Worm (Caenorhabditis elegans) whole organism, early embryonic: ENCODE measurements around the gene txdc-17.

Source experiments
- B0310.2 ChIP-seq: sonication (generic microtip); optimal IDR thresholded peaks from 2 replicates; lab custom pipeline; 2016; ENCODE audit warnings: mild to moderate bottlenecking, missing genetic modification characterization, missing compliant biosample characterization
- F13C5.2 ChIP-seq: sonication (generic microtip); optimal IDR thresholded peaks from 2 replicates; lab custom pipeline; 2017; ENCODE audit warnings: mild to moderate bottlenecking, missing genetic modification characterization, inconsistent platforms, missing compliant biosample characterization
- aly-1 ChIP-seq: sonication (generic microtip); optimal IDR thresholded peaks from 2 replicates; lab custom pipeline; 2016; ENCODE audit warnings: missing genetic modification characterization, missing compliant biosample characterization
- ama-1 ChIP-seq: fragments of 150-350 bp; optimal IDR thresholded peaks from 2 replicates; lab custom pipeline; 2014
- ceh-13 ChIP-seq: fragments of 200-800 bp; sonication (Bioruptor generic); optimal IDR thresholded peaks from 2 replicates; lab custom pipeline; 2018; ENCODE audit warnings: mild to moderate bottlenecking, missing genetic modification characterization, missing compliant biosample characterization
- ceh-36 ChIP-seq: sonication (generic microtip); optimal IDR thresholded peaks from 2 replicates; lab custom pipeline; 2016; ENCODE audit warnings: missing genetic modification characterization, inconsistent platforms, missing compliant biosample characterization
- ets-7 ChIP-seq: sonication (generic microtip); optimal IDR thresholded peaks from 2 replicates; lab custom pipeline; 2016; ENCODE audit warnings: missing genotype, missing genetic modification characterization, missing compliant biosample characterization
- flt-1 ChIP-seq: fragments of 200-800 bp; sonication (Bioruptor generic); IDR thresholded peaks from 2 replicates; pipeline ENCODE4 v1.3.6; 2022; ENCODE audit warnings: missing genetic modification characterization, missing compliant biosample characterization
- hmbx-1 ChIP-seq: sonication (generic microtip); optimal IDR thresholded peaks from 2 replicates; lab custom pipeline; 2016; ENCODE audit warnings: mild to moderate bottlenecking, missing genetic modification characterization, missing compliant biosample characterization
- hmg-4 ChIP-seq: fragments of 200-800 bp; sonication (Bioruptor generic); optimal IDR thresholded peaks from 2 replicates; lab custom pipeline; 2018; ENCODE audit warnings: mild to moderate bottlenecking, missing genetic modification characterization, missing compliant biosample characterization
- hnd-1 ChIP-seq: sonication (generic microtip); optimal IDR thresholded peaks from 2 replicates; lab custom pipeline; 2016; ENCODE audit warnings: missing genetic modification characterization, missing compliant biosample characterization
- pes-1 ChIP-seq: fragments of 200-800 bp; sonication (Bioruptor generic); IDR thresholded peaks from 2 replicates; pipeline ENCODE4 v1.3.6; 2022; ENCODE audit warnings: missing genetic modification reagents, missing genetic modification characterization, missing compliant biosample characterization
- scrt-1 ChIP-seq: fragments of 200-800 bp; sonication (Bioruptor generic); IDR thresholded peaks from 2 replicates; pipeline ENCODE4 v1.3.6; 2022; ENCODE audit warnings: missing genetic modification characterization, missing compliant biosample characterization
- sea-1 ChIP-seq: fragments of 200-800 bp; sonication (Bioruptor generic); conservative IDR thresholded peaks from 2 replicates; pipeline ENCODE4 v1.3.6; 2022; ENCODE audit warnings: missing genetic modification characterization, missing compliant biosample characterization
- tbx-11 ChIP-seq: fragments of 200-800 bp; sonication (Bioruptor generic); IDR thresholded peaks from 2 replicates; pipeline ENCODE4 v1.3.6; 2022; ENCODE audit warnings: missing genetic modification characterization, missing compliant biosample characterization
- tbx-37 ChIP-seq: fragments of 200-800 bp; sonication (Bioruptor generic); conservative IDR thresholded peaks from 2 replicates; pipeline ENCODE4 v1.3.6; 2022; ENCODE audit warnings: missing genetic modification reagents, missing genetic modification characterization, missing compliant biosample characterization
- tra-4 ChIP-seq: sonication (generic microtip); optimal IDR thresholded peaks from 2 replicates; lab custom pipeline; 2017; ENCODE audit warnings: missing genetic modification characterization, missing compliant biosample characterization

The txdc-17 gene

ce11 chrIII:2855929-2856328 is 21.5 kb downstream of the txdc-17 start, which contains the start of gene F56F11.4:
Gene F56F11.4, plus strand, starts transcription at chrIII:2856229.
- TF ChIP-seq tra-4 (tag; lab: Kevin White, UChicago) (no peak), pes-1 (GFP tag; lab: Robert Waterston, UW) (no peak), ceh-36 (tag; lab: Kevin White, UChicago) (no peak), B0310.2 (no peak), F13C5.2 (tag; lab: Kevin White, UChicago) (no peak), hmbx-1 (tag; lab: Kevin White, UChicago) (no peak), tbx-37 (GFP tag; lab: Robert Waterston, UW) (no peak), hnd-1 (tag; lab: Kevin White, UChicago) (no peak), aly-1 (tag; lab: Kevin White, UChicago) (no peak), ets-7 (tag; lab: Kevin White, UChicago) (no peak), flt-1 (no peak), scrt-1 (GFP tag; lab: Robert Waterston, UW) (no peak), ama-1 (no peak), tbx-11 (GFP tag; lab: Robert Waterston, UW) (no peak), hmg-4 (no peak), ceh-13 (GFP tag; lab: Kevin White, UChicago) (no peak), sea-1 (GFP tag; lab: Robert Waterston, UW) (no peak)

ce11 chrIII:2858334-2858733 is 23.9 kb downstream of the txdc-17 start:
- TF ChIP-seq flt-1 (no peak), hmg-4 (no peak), sea-1 (GFP tag; lab: Robert Waterston, UW) (no peak), ama-1 (no peak), scrt-1 (GFP tag; lab: Robert Waterston, UW) (no peak), tra-4 (tag; lab: Kevin White, UChicago) (no peak), B0310.2 (no peak), aly-1 (tag; lab: Kevin White, UChicago) (no peak), ceh-36 (tag; lab: Kevin White, UChicago) (no peak), F13C5.2 (tag; lab: Kevin White, UChicago) (no peak), tbx-11 (GFP tag; lab: Robert Waterston, UW) (no peak), tbx-37 (GFP tag; lab: Robert Waterston, UW) (no peak), pes-1 (GFP tag; lab: Robert Waterston, UW) (no peak), ceh-13 (GFP tag; lab: Kevin White, UChicago) (no peak), ets-7 (tag; lab: Kevin White, UChicago) (no peak), hmbx-1 (tag; lab: Kevin White, UChicago) (no peak), hnd-1 (tag; lab: Kevin White, UChicago) (no peak)

ce11 chrIII:2864669-2865068 is 30.2 kb downstream of the txdc-17 start:
- TF ChIP-seq hmg-4 = no peak
- TF ChIP-seq ets-7 (tag; lab: Kevin White, UChicago) = no peak
- TF ChIP-seq tra-4 (tag; lab: Kevin White, UChicago) = no peak
- TF ChIP-seq sea-1 (GFP tag; lab: Robert Waterston, UW) = no peak
- TF ChIP-seq pes-1 (GFP tag; lab: Robert Waterston, UW) = no peak
- no peak for TF ChIP-seq tbx-37 (GFP tag; lab: Robert Waterston, UW)
- no peak for TF ChIP-seq hmbx-1 (tag; lab: Kevin White, UChicago)
- TF ChIP-seq ceh-13 (GFP tag; lab: Kevin White, UChicago) = no peak
- TF ChIP-seq scrt-1 (GFP tag; lab: Robert Waterston, UW) = no peak

ce11 chrIII:2866597-2866996 is 32.1 kb downstream of the txdc-17 start:
- TF ChIP-seq hmg-4 = no peak
- TF ChIP-seq B0310.2 = no peak
- TF ChIP-seq ceh-36 (tag; lab: Kevin White, UChicago) = no peak

- TF ChIP-seq ceh-13 (GFP tag; lab: Kevin White, UChicago) (no peak), ets-7 (tag; lab: Kevin White, UChicago) (no peak), ceh-36 (tag; lab: Kevin White, UChicago) (no peak), F13C5.2 (tag; lab: Kevin White, UChicago) (no peak), ama-1 (no peak), pes-1 (GFP tag; lab: Robert Waterston, UW) (no peak), hmg-4 (no peak), scrt-1 (GFP tag; lab: Robert Waterston, UW) (no peak), flt-1 (no peak), hnd-1 (tag; lab: Kevin White, UChicago) (no peak), tbx-37 (GFP tag; lab: Robert Waterston, UW) (no peak), tra-4 (tag; lab: Kevin White, UChicago) (no peak), hmbx-1 (tag; lab: Kevin White, UChicago) (no peak), tbx-11 (GFP tag; lab: Robert Waterston, UW) (no peak), B0310.2 (no peak), aly-1 (tag; lab: Kevin White, UChicago) (no peak), sea-1 (GFP tag; lab: Robert Waterston, UW) (no peak)
Observed at ce11 chrIII:2868416-2868815, 34.0 kb downstream of the txdc-17 start.

ce11 chrIII:2869033-2869432 is 34.6 kb downstream of the txdc-17 start:
- no peak for TF ChIP-seq scrt-1 (GFP tag; lab: Robert Waterston, UW)
- no peak for TF ChIP-seq hmg-4
- TF ChIP-seq tbx-37 (GFP tag; lab: Robert Waterston, UW) = no peak
- TF ChIP-seq ceh-36 (tag; lab: Kevin White, UChicago) = no peak
- no peak for TF ChIP-seq hnd-1 (tag; lab: Kevin White, UChicago)
- no peak for TF ChIP-seq ama-1
- no peak for TF ChIP-seq B0310.2
- TF ChIP-seq F13C5.2 (tag; lab: Kevin White, UChicago) = no peak
- no peak for TF ChIP-seq ets-7 (tag; lab: Kevin White, UChicago)
- TF ChIP-seq flt-1 = no peak

ce11 chrIII:2869512-2869911 is 35.0 kb downstream of the txdc-17 start:
- TF ChIP-seq ceh-13 (GFP tag; lab: Kevin White, UChicago) (no peak), aly-1 (tag; lab: Kevin White, UChicago) (no peak), tbx-37 (GFP tag; lab: Robert Waterston, UW) (no peak), hnd-1 (tag; lab: Kevin White, UChicago) (no peak), tbx-11 (GFP tag; lab: Robert Waterston, UW) (no peak)
